Fruit fly (Drosophila melanogaster): ENCODE results near the gene Ugt36A1.

Gene Ugt36A1

DNA sequence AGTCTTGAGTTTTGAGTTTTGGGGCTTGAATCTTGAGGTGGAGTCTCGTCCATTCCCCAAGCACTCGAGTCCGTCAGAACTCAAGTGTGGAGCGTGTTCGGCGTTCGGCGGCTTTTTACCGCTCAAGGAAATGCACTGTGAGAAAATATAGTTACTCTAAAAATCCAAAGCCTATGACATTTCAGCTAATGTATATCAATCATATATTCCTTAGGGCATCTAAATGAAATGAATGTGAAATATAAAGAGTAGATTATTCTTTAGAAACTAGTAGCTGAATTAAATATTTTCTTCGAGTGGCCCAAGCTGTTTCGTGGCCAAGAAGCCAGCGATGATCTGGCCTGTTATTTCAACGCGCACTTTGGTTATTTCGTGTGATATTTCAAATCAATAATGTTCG lies 31.6 kb upstream of the Ugt36A1 start (continued):
- TF ChIP-seq ems (GFP tag; optimal IDR thresholded peaks at IDR 0.05) (no peak), CG15601 (tag; optimal IDR thresholded peaks at IDR 0.05) (peak; percentile 52), Opbp (GFP tag; IDR thresholded peaks at IDR 0.05; ENCODE audit: partially characterized antibody) (no peak), CG1602 (GFP tag; optimal IDR thresholded peaks at IDR 0.05) (peak; percentile 26), sisA (GFP tag; IDR thresholded peaks at IDR 0.05) (peak; percentile 38; the same call in 1 of the 2 replicates), CG6683 (GFP tag; optimal IDR thresholded peaks at IDR 0.05) (no peak), jing (GFP tag; optimal IDR thresholded peaks at IDR 0.05) (peak; percentile 3), wor (GFP tag; IDR thresholded peaks at IDR 0.05) (no peak), CG16779 (GFP tag; IDR thresholded peaks at IDR 0.05) (no peak), Dek (tag; optimal IDR thresholded peaks at IDR 0.05) (no peak), CG1529 (GFP tag; optimal IDR thresholded peaks at IDR 0.05) (peak; percentile 30), CG14050 (GFP tag; IDR thresholded peaks at IDR 0.05) (no peak), CG10321 (GFP tag; IDR thresholded peaks at IDR 0.05) (no peak), CG11093 (GFP tag; IDR thresholded peaks at IDR 0.05) (peak; percentile 59; the same call in 1 of the 3 replicates), CG32532 (GFP tag; IDR thresholded peaks at IDR 0.05) (no peak), Usf (GFP tag; optimal IDR thresholded peaks at IDR 0.05) (peak; percentile 11), sim (GFP tag; IDR thresholded peaks at IDR 0.05) (peak; percentile 60; the same call in 1 of the 2 replicates), CG18011 (GFP tag; optimal IDR thresholded peaks at IDR 0.05) (no peak), usp (GFP tag; optimal IDR thresholded peaks at IDR 0.05) (no peak), Side (GFP tag; optimal IDR thresholded peaks at IDR 0.05) (no peak), Doc3 (GFP tag; IDR thresholded peaks at IDR 0.05; ENCODE audit: partially characterized antibody) (no peak), CG10654 (GFP tag; optimal IDR thresholded peaks at IDR 0.05) (peak; percentile 17), CG10366 (GFP tag; IDR thresholded peaks at IDR 0.05) (peak; percentile 42), pnt (GFP tag; optimal IDR thresholded peaks at IDR 0.05) (peak; percentile 47), chif (GFP tag; optimal IDR thresholded peaks at IDR 0.05) (peak; percentile 28 to 73), CG2202 (tag; optimal IDR thresholded peaks at IDR 0.05) (peak; percentile 39), Pdp1 (GFP tag; optimal IDR thresholded peaks at IDR 0.05) (peak; percentile 25 to 35), CG7372 (GFP tag; IDR thresholded peaks at IDR 0.05) (no peak), CG5245 (GFP tag; optimal IDR thresholded peaks at IDR 0.05) (no peak), hkb (optimal IDR thresholded peaks at IDR 0.05) (no peak), hkb (GFP tag; IDR thresholded peaks at IDR 0.05) (peak; percentile 56; the same call in 1 of the 2 replicates), CG9797 (GFP tag; optimal IDR thresholded peaks at IDR 0.05) (no peak), insv (GFP tag; optimal IDR thresholded peaks at IDR 0.05) (no peak), shn (GFP tag; optimal IDR thresholded peaks at IDR 0.05) (peak; percentile 23), prd (optimal IDR thresholded peaks at IDR 0.05) (no peak), prd (GFP tag; IDR thresholded peaks at IDR 0.05) (peak; percentile 63; the same call in 2 of the 3 replicates), Awh (GFP tag; IDR thresholded peaks at IDR 0.05) (peak; percentile 48), CG3281 (GFP tag; optimal IDR thresholded peaks at IDR 0.05) (no peak), CTCF (GFP tag; optimal IDR thresholded peaks at IDR 0.05) (no peak), Camta (GFP tag; optimal IDR thresholded peaks at IDR 0.05) (peak; percentile 17), E2f2 (GFP tag; IDR thresholded peaks at IDR 0.05) (no peak), CG8290 (GFP tag; optimal IDR thresholded peaks at IDR 0.05) (no peak), CG8290 (tag; optimal IDR thresholded peaks at IDR 0.05) (peak in 1 of 2 experiments; percentile 18), Trl (optimal IDR thresholded peaks at IDR 0.05) (no peak), Trl (GFP tag; optimal IDR thresholded peaks at IDR 0.05) (peak; percentile 15), bcd (GFP tag; optimal IDR thresholded peaks at IDR 0.05) (peak; percentile 20), ken (GFP tag; IDR thresholded peaks at IDR 0.05) (no peak), CG7745 (tag; optimal IDR thresholded peaks at IDR 0.05) (no peak), tna (GFP tag; IDR thresholded peaks at IDR 0.05; ENCODE audit: partially characterized antibody) (no peak), CG6654 (GFP tag; optimal IDR thresholded peaks at IDR 0.05) (no peak), CG17328 (GFP tag; IDR thresholded peaks at IDR 0.05) (peak; percentile 78), CG15269 (tag; optimal IDR thresholded peaks at IDR 0.05) (peak; percentile 24), Hmx (GFP tag; optimal IDR thresholded peaks at IDR 0.05) (no peak), CG13123 (GFP tag; optimal IDR thresholded peaks at IDR 0.05) (no peak)
